Fruit fly (Drosophila melanogaster) whole organism, embryonic: ENCODE data around the gene CG33120.

Source experiments
- Aef1 ChIP-seq: fragments of 200-800 bp; sonication (Bioruptor generic); IDR thresholded peaks from 3 replicates; pipeline ENCODE4 v1.3.6; 2022; ENCODE audit warnings: missing biosample characterization, missing genetic modification characterization
- BEAF-32 ChIP-seq: fragments of 200-800 bp; sonication (Bioruptor generic); optimal IDR thresholded peaks from 3 replicates; lab custom pipeline; 2017; ENCODE audit warnings: missing biosample characterization, missing genetic modification characterization, mild to moderate bottlenecking, moderate library complexity, missing genetic modification reagents
- CG10543 ChIP-seq: fragments of 200-800 bp; sonication (Bioruptor generic); optimal IDR thresholded peaks from 3 replicates; lab custom pipeline; 2017; ENCODE audit warnings: missing biosample characterization, mild to moderate bottlenecking, missing genetic modification characterization, moderate library complexity
- CG10979 ChIP-seq: fragments of 200-800 bp; sonication (Bioruptor generic); optimal IDR thresholded peaks from 2 replicates; lab custom pipeline; 2018; ENCODE audit warnings: missing biosample characterization, mild to moderate bottlenecking, missing genetic modification characterization, moderate library complexity
- CG13424 ChIP-seq: fragments of 200-800 bp; sonication (Bioruptor generic); optimal IDR thresholded peaks from 2 replicates; lab custom pipeline; 2019; ENCODE audit warnings: missing biosample characterization, mild to moderate bottlenecking, missing genetic modification characterization, moderate library complexity
- CG13624 ChIP-seq: fragments of 200-800 bp; sonication (Bioruptor generic); optimal IDR thresholded peaks from 2 replicates; lab custom pipeline; 2016; ENCODE audit warnings: missing biosample characterization, missing genetic modification characterization
- CG15514 ChIP-seq: fragments of 200-800 bp; sonication (Bioruptor generic); optimal IDR thresholded peaks from 3 replicates; lab custom pipeline; 2017; ENCODE audit warnings: missing biosample characterization, missing genetic modification characterization, mild to moderate bottlenecking, moderate library complexity, missing genetic modification reagents
- CG17361 ChIP-seq: fragments of 200-800 bp; sonication (Bioruptor generic); IDR thresholded peaks from 3 replicates; pipeline ENCODE4 v1.3.6; 2022; ENCODE audit warnings: missing biosample characterization, missing genetic modification characterization
- CG17802 ChIP-seq: fragments of 200-800 bp; sonication (Bioruptor generic); optimal IDR thresholded peaks from 2 replicates; lab custom pipeline; 2018; ENCODE audit warnings: missing biosample characterization, mild to moderate bottlenecking, missing genetic modification characterization, moderate library complexity
- CG2875 ChIP-seq: fragments of 200-800 bp; sonication (Bioruptor generic); optimal IDR thresholded peaks from 2 replicates; lab custom pipeline; 2017; ENCODE audit warnings: missing biosample characterization, mild to moderate bottlenecking, missing genetic modification characterization, missing genetic modification reagents
- CG33557 ChIP-seq: fragments of 200-800 bp; sonication (Bioruptor generic); optimal IDR thresholded peaks from 2 replicates; lab custom pipeline; 2019; ENCODE audit warnings: missing biosample characterization, mild to moderate bottlenecking, missing genetic modification characterization, moderate library complexity
- CG34376 ChIP-seq: fragments of 200-800 bp; sonication (Bioruptor generic); optimal IDR thresholded peaks from 2 replicates; lab custom pipeline; 2018; ENCODE audit warnings: missing biosample characterization, mild to moderate bottlenecking, missing genetic modification characterization
- CG6175 ChIP-seq: fragments of 200-800 bp; sonication (Bioruptor generic); IDR thresholded peaks from 3 replicates; pipeline ENCODE4 v1.3.6; 2022; ENCODE audit warnings: missing biosample characterization, missing genetic modification characterization
- CG8478 ChIP-seq: fragments of >200 bp; optimal IDR thresholded peaks from 2 replicates; lab custom pipeline; 2018
- D ChIP-seq, 2 experiments: fragments of 200-800 bp in 1 of 2; fragments of >200 bp in 1 of 2; sonication (Bioruptor generic) in 1 of 2; optimal IDR thresholded peaks; 2 replicates in 1 of 2; 3 replicates in 1 of 2; lab custom pipeline; 2017; ENCODE audit warnings: mild to moderate bottlenecking in 1 of 2, missing biosample characterization in 1 of 2, missing genetic modification characterization in 1 of 2, missing genetic modification reagents in 1 of 2
- Gug ChIP-seq: fragments of 200-800 bp; sonication (Bioruptor generic); IDR thresholded peaks from 4 replicates; pipeline ENCODE4 v1.3.6; 2022; ENCODE audit warnings: missing biosample characterization, missing genetic modification characterization
- HmgD ChIP-seq: fragments of 200-800 bp; sonication (Bioruptor generic); optimal IDR thresholded peaks from 3 replicates; lab custom pipeline; 2016; ENCODE audit warnings: missing biosample characterization, missing genetic modification characterization
- MESR4 ChIP-seq: fragments of 200-800 bp; sonication (Bioruptor generic); optimal IDR thresholded peaks from 2 replicates; lab custom pipeline; 2018; ENCODE audit warnings: missing biosample characterization, mild to moderate bottlenecking, missing genetic modification characterization, moderate library complexity
- Med ChIP-seq: fragments of 200-800 bp; sonication (Bioruptor generic); peaks from one replicate; lab custom pipeline; 2016; ENCODE audit warnings: missing biosample characterization, missing genetic modification characterization, mild to moderate bottlenecking, inconsistent platforms, moderate library complexity
- Meics ChIP-seq: fragments of 200-800 bp; sonication (Bioruptor generic); optimal IDR thresholded peaks from 2 replicates; lab custom pipeline; 2017; ENCODE audit warnings: missing biosample characterization, mild to moderate bottlenecking, missing genetic modification characterization
- NFAT ChIP-seq: fragments of 200-800 bp; sonication (Bioruptor generic); IDR thresholded peaks from 2 replicates; pipeline ENCODE4 v1.3.6; 2022; ENCODE audit warnings: missing biosample characterization, missing genetic modification characterization
- Nf-YA ChIP-seq: fragments of 200-800 bp; sonication (Bioruptor generic); IDR thresholded peaks from 2 replicates; pipeline ENCODE4 v1.3.6; 2022; ENCODE audit warnings: missing biosample characterization, missing genetic modification characterization
- TFAM ChIP-seq: fragments of 200-800 bp; sonication (Bioruptor generic); optimal IDR thresholded peaks from 2 replicates; lab custom pipeline; 2017; ENCODE audit warnings: missing biosample characterization, missing genetic modification characterization, inconsistent platforms
- ash1 ChIP-seq: fragments of 200-800 bp; sonication (Bioruptor generic); optimal IDR thresholded peaks from 2 replicates; lab custom pipeline; 2018; ENCODE audit warnings: missing biosample characterization, mild to moderate bottlenecking, missing genetic modification characterization
- bsh ChIP-seq, 2 experiments: fragments of 200-800 bp; sonication (Bioruptor generic); optimal IDR thresholded peaks; 2 replicates each; lab custom pipeline; 2017 to 2018; ENCODE audit warnings: mild to moderate bottlenecking in 2 of 2, missing biosample characterization in 2 of 2, missing genetic modification characterization in 2 of 2, moderate library complexity in 1 of 2
- cg ChIP-seq: fragments of 200-800 bp; sonication (Bioruptor generic); optimal IDR thresholded peaks from 3 replicates; lab custom pipeline; 2019; ENCODE audit warnings: missing biosample characterization, mild to moderate bottlenecking, missing genetic modification characterization, moderate library complexity
- chm ChIP-seq: fragments of 200-800 bp; sonication (Bioruptor generic); IDR thresholded peaks from 2 replicates; pipeline ENCODE4 v1.3.6; 2022; ENCODE audit warnings: missing biosample characterization, missing genetic modification characterization
- da ChIP-seq: fragments of 200-800 bp; sonication (Bioruptor generic); optimal IDR thresholded peaks from 2 replicates; lab custom pipeline; 2016; ENCODE audit warnings: missing biosample characterization, missing genetic modification characterization
- dmrt11E ChIP-seq: fragments of 200-800 bp; sonication (Bioruptor generic); optimal IDR thresholded peaks from 3 replicates; lab custom pipeline; 2018; ENCODE audit warnings: missing biosample characterization, mild to moderate bottlenecking, missing genetic modification characterization, moderate library complexity
- gcm ChIP-seq: fragments of 200-800 bp; sonication (Bioruptor generic); optimal IDR thresholded peaks from 2 replicates; lab custom pipeline; 2019; ENCODE audit warnings: missing biosample characterization, mild to moderate bottlenecking, missing genetic modification characterization, moderate library complexity
- h ChIP-seq: fragments of >200 bp; optimal IDR thresholded peaks from 2 replicates; lab custom pipeline; 2017
- kah ChIP-seq: fragments of 200-800 bp; sonication (Bioruptor generic); optimal IDR thresholded peaks from 2 replicates; lab custom pipeline; 2018; ENCODE audit warnings: missing biosample characterization, mild to moderate bottlenecking, missing genetic modification characterization
- lov ChIP-seq, 2 experiments: fragments of 200-800 bp in 1 of 2; fragments of >200 bp in 1 of 2; sonication (Bioruptor generic) in 1 of 2; IDR thresholded peaks in 1 of 2; optimal IDR thresholded peaks in 1 of 2; 2 replicates in 1 of 2; 3 replicates in 1 of 2; pipeline versions ENCODE4 v1.3.6 to Lab custom; 2017 to 2022; ENCODE audit warnings: missing biosample characterization in 1 of 2, missing genetic modification characterization in 1 of 2
- phol ChIP-seq: fragments of 200-800 bp; sonication (Bioruptor generic); optimal IDR thresholded peaks from 3 replicates; lab custom pipeline; 2018; ENCODE audit warnings: missing biosample characterization, mild to moderate bottlenecking, missing genetic modification characterization, moderate library complexity
- ro ChIP-seq: fragments of 200-800 bp; sonication (Bioruptor generic); IDR thresholded peaks from 2 replicates; pipeline ENCODE4 v1.3.6; 2022; ENCODE audit warnings: missing biosample characterization, missing genetic modification characterization
- sqz ChIP-seq: fragments of 200-800 bp; sonication (Bioruptor generic); optimal IDR thresholded peaks from 3 replicates; lab custom pipeline; 2018; ENCODE audit warnings: missing biosample characterization, mild to moderate bottlenecking, missing genetic modification characterization
- stc ChIP-seq: fragments of 200-800 bp; sonication (Bioruptor generic); IDR thresholded peaks from 2 replicates; pipeline ENCODE4 v1.3.6; 2022; ENCODE audit warnings: missing biosample characterization, missing genetic modification characterization
- twi ChIP-seq: fragments of 200-800 bp; optimal IDR thresholded peaks from 2 replicates; lab custom pipeline; 2019; ENCODE audit warnings: missing biosample characterization, mild to moderate bottlenecking, missing genetic modification characterization, moderate library complexity
- unpg ChIP-seq: fragments of 200-800 bp; sonication (Bioruptor generic); optimal IDR thresholded peaks from 3 replicates; lab custom pipeline; 2018; ENCODE audit warnings: missing biosample characterization, mild to moderate bottlenecking, missing genetic modification characterization, moderate library complexity
- zen ChIP-seq: fragments of 200-800 bp; sonication (Bioruptor generic); optimal IDR thresholded peaks from 3 replicates; lab custom pipeline; 2018; ENCODE audit warnings: missing biosample characterization, mild to moderate bottlenecking, missing genetic modification characterization, moderate library complexity

CG33120 gene

DNA sequence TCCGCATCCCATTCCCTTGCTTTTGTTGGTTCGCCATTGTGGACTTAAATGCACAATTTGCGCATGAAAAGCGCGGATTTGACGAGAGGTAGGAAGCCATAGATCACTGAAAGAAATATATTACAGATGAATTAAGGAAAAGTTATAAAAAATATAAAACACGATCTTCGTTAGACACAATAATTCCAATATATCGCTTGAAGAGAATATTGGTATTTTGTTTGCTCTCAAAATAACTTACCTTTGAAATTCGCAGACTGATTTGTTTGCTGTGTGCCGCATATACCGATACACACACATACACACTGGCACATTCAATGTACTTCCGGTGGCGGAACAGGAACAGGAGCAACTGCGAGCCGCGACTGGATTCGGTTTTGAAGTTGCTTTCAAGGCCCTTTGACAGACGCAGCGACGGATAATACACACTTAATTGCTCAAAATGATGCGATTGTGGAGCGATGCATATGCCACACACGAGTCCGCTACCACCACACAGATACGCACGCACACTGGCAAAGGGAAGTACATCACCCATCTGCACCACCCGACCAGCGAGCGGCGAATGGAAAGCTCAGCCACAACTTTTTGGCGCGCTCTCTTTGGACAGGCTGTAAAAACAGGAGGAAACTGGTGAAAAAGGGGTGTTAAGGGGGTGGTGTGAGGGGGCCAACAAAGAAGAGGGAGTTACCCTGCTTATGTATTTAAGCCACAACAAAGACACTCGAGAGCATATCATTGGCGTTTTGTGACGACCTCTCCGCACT is 38.6 kb downstream of the CG33120 start (continued):
- TF ChIP-seq HmgD (no peak), CG8478 (lab: Kevin White, UChicago) (no peak), dmrt11E (tag; lab: Kevin White, UChicago) (peak; percentile 26), TFAM (GFP tag; lab: Kevin White, UChicago) (no peak), Gug (GFP tag; lab: Robert Waterston, UW) (0 out of 4 replicates have a peak, but pooled peaks have one; percentile 27), CG13424 (tag; lab: Kevin White, UChicago) (no peak), phol (peak; percentile 28), CG6175 (GFP tag; lab: Robert Waterston, UW) (no peak), unpg (peak; percentile 8), Med (GFP tag; lab: Kevin White, UChicago) (peak; percentile 66), CG2875 (no peak), CG10979 (tag; lab: Kevin White, UChicago) (peak; percentile 39), sqz (GFP tag; lab: Kevin White, UChicago) (no peak), CG15514 (GFP tag; lab: Kevin White, UChicago) (no peak), ro (GFP tag; lab: Robert Waterston, UW) (no peak), bsh (GFP tag; optimal IDR thresholded peaks at IDR 0.05; lab: Kevin White, UChicago) (peak in 1 of 2 experiments; percentile 22)

DNA sequence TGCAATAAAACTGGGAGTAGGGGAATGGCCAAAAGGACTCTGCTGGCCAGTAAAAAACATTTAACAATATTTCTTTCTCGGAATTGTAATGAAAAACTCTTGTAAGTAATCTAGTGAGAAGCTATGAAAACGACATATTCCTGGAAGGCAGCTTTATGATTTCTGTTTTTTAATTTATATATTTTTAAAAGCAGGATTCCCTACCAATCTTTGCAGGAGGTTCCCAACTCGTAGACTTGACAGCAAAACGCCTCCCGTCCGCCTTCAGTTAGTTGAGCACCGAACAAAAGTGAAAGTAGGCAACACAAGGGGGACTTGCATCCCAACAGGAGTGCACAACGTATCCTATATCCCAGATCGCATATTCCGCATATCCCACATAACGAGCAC is 39.1 kb downstream of the CG33120 start, which contains the start of gene CG43814:
TSS of gene CG43814 (minus strand) at position 101 of the 390 bp plus-strand sequence.
- no peak for TF ChIP-seq kah
- no peak for TF ChIP-seq CG33557 (GFP tag; lab: Kevin White, UChicago)
- TF ChIP-seq CG17361 (GFP tag; lab: Robert Waterston, UW) = no peak
- no peak for TF ChIP-seq NFAT (GFP tag; lab: Robert Waterston, UW)
- TF ChIP-seq Meics (GFP tag; lab: Kevin White, UChicago) = no peak
- no peak for TF ChIP-seq chm
- TF ChIP-seq CG13624 (GFP tag; lab: Kevin White, UChicago) = no peak
- TF ChIP-seq da = no peak
- TF ChIP-seq MESR4 = no peak
- no peak for TF ChIP-seq stc (GFP tag; lab: Robert Waterston, UW)
- TF ChIP-seq CG10543 = no peak
- no peak for TF ChIP-seq Aef1
- no peak for TF ChIP-seq ash1

DNA sequence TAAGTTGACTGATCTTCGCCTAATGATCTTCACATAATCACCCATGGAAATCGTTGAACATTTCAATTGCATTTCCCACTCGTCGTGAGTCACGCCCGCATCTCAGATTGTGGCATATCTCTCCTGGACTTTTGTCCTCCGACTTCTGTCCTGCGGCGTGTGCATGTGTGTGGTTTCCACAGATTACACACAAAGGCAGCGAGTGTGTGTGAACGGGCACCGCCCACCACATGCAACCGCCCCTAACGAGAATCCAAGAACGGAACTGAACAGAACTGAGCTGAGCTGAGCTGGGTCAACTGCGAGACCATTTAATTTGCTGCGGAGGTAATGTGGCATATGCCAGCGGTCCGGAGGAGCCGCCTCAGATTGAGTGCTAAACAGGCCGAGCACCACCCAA is 42.7 kb downstream of the CG33120 start:
- peak; percentile 54 for TF ChIP-seq D (optimal IDR thresholded peaks at IDR 0.05; lab: Kevin White, UChicago)
- no peak for TF ChIP-seq D (GFP tag; optimal IDR thresholded peaks at IDR 0.05; lab: Kevin White, UChicago)
- TF ChIP-seq CG17802 (tag; lab: Kevin White, UChicago) = peak; percentile 66
- TF ChIP-seq BEAF-32 (GFP tag; lab: Kevin White, UChicago) = peak; percentile 36
- peak; percentile 15 for TF ChIP-seq gcm
- no peak for TF ChIP-seq Nf-YA (GFP tag; lab: Robert Waterston, UW)
- TF ChIP-seq zen = peak; percentile 24
- no peak for TF ChIP-seq lov (optimal IDR thresholded peaks at IDR 0.05; lab: Kevin White, UChicago)
- 0 out of 3 replicates have a peak, but pooled peaks have one; percentile 29 for TF ChIP-seq lov (GFP tag; IDR thresholded peaks at IDR 0.05; lab: Robert Waterston, UW)
- TF ChIP-seq twi (tag; lab: Kevin White, UChicago) = peak; percentile 90
- no peak for TF ChIP-seq CG34376 (GFP tag; lab: Kevin White, UChicago)
- TF ChIP-seq cg (GFP tag; lab: Kevin White, UChicago) = peak; percentile 12
- no peak for TF ChIP-seq h (lab: Kevin White, UChicago)
